Fruit fly (Drosophila melanogaster): ENCODE measurements around the gene CG5890.

dm6 chr3R:25877064-25877463 is 21.1 kb downstream of the CG5890 start:
- TF ChIP-seq CG6683 (GFP tag; optimal IDR thresholded peaks at IDR 0.05) (no peak), Fer3 (tag; optimal IDR thresholded peaks at IDR 0.05) (no peak), bab2 (GFP tag; optimal IDR thresholded peaks at IDR 0.05) (no peak), disco-r (GFP tag; optimal IDR thresholded peaks at IDR 0.05) (no peak), usp (GFP tag; optimal IDR thresholded peaks at IDR 0.05) (no peak), CG9609 (GFP tag; optimal IDR thresholded peaks at IDR 0.05) (no peak), lab (GFP tag; optimal IDR thresholded peaks at IDR 0.05) (no peak)
